Fruit fly (Drosophila melanogaster) whole organism, embryonic: ENCODE measurements around the gene Top3beta.
A peak's percentile ranks its signal among the peaks of the same experiment; 100 is the strongest.

ENCODE experiments used
- CG10321 ChIP-seq: fragments of 200-800 bp; sonication (Bioruptor generic); IDR thresholded peaks from 2 replicates; pipeline ENCODE4 v1.3.6; 2022; ENCODE audit warnings: missing biosample characterization, missing genetic modification characterization
- CG10543 ChIP-seq: fragments of 200-800 bp; sonication (Bioruptor generic); optimal IDR thresholded peaks from 3 replicates; lab custom pipeline; 2017; ENCODE audit warnings: missing biosample characterization, mild to moderate bottlenecking, missing genetic modification characterization, moderate library complexity
- CG10959 ChIP-seq: fragments of 200-800 bp; sonication (Bioruptor generic); IDR thresholded peaks from 2 replicates; pipeline ENCODE4 v1.3.6; 2022; ENCODE audit warnings: missing biosample characterization, missing genetic modification characterization
- CG11085 ChIP-seq: fragments of 200-800 bp; sonication (Bioruptor generic); IDR thresholded peaks from 2 replicates; pipeline ENCODE4 v1.3.6; 2022; ENCODE audit warnings: missing biosample characterization, missing genetic modification characterization
- CG11398 ChIP-seq: fragments of 200-800 bp; sonication (Bioruptor generic); optimal IDR thresholded peaks from 2 replicates; lab custom pipeline; 2016; ENCODE audit warnings: missing biosample characterization, missing genetic modification characterization
- CG11560 ChIP-seq: fragments of 200-800 bp; sonication (Bioruptor generic); IDR thresholded peaks from 3 replicates; pipeline ENCODE4 v1.3.6; 2022; ENCODE audit warnings: missing biosample characterization, missing genetic modification characterization
- CG12236 ChIP-seq: fragments of 200-800 bp; sonication (Bioruptor generic); optimal IDR thresholded peaks from 2 replicates; lab custom pipeline; 2016; ENCODE audit warnings: missing biosample characterization, missing genetic modification characterization
- CG15011 ChIP-seq: fragments of 200-800 bp; sonication (Bioruptor generic); optimal IDR thresholded peaks from 3 replicates; lab custom pipeline; 2018; ENCODE audit warnings: missing biosample characterization, mild to moderate bottlenecking, missing genetic modification characterization
- CG15514 ChIP-seq: fragments of 200-800 bp; sonication (Bioruptor generic); optimal IDR thresholded peaks from 3 replicates; lab custom pipeline; 2017; ENCODE audit warnings: missing biosample characterization, missing genetic modification characterization, mild to moderate bottlenecking, moderate library complexity, missing genetic modification reagents
- CG18476 ChIP-seq: fragments of 200-800 bp; sonication (Bioruptor generic); optimal IDR thresholded peaks from 2 replicates; lab custom pipeline; 2016; ENCODE audit warnings: missing biosample characterization, mild to moderate bottlenecking, missing genetic modification characterization
- CG18599 ChIP-seq: fragments of 200-800 bp; sonication (Bioruptor generic); optimal IDR thresholded peaks from 3 replicates; lab custom pipeline; 2017; ENCODE audit warnings: missing biosample characterization, missing genetic modification characterization, mild to moderate bottlenecking, moderate library complexity, missing genetic modification reagents
- CG2116 ChIP-seq: fragments of 200-800 bp; sonication (Bioruptor generic); optimal IDR thresholded peaks from 3 replicates; lab custom pipeline; 2018; ENCODE audit warnings: missing biosample characterization, mild to moderate bottlenecking, missing genetic modification characterization
- CG2678 ChIP-seq: fragments of 200-800 bp; sonication (Bioruptor generic); optimal IDR thresholded peaks from 3 replicates; lab custom pipeline; 2019; ENCODE audit warnings: missing biosample characterization, mild to moderate bottlenecking, missing genetic modification characterization, moderate library complexity
- CG5953 ChIP-seq: fragments of 200-800 bp; sonication (Bioruptor generic); IDR thresholded peaks from 2 replicates; pipeline ENCODE4 v1.3.6; 2022; ENCODE audit warnings: missing biosample characterization, missing genetic modification characterization
- CG6175 ChIP-seq: fragments of 200-800 bp; sonication (Bioruptor generic); IDR thresholded peaks from 3 replicates; pipeline ENCODE4 v1.3.6; 2022; ENCODE audit warnings: missing biosample characterization, missing genetic modification characterization
- CG6272 ChIP-seq: fragments of 200-800 bp; sonication (Bioruptor generic); IDR thresholded peaks from 2 replicates; pipeline ENCODE4 v1.3.6; 2022; ENCODE audit warnings: missing biosample characterization, missing genetic modification characterization
- CG6689 ChIP-seq: fragments of 200-800 bp; sonication (Bioruptor generic); IDR thresholded peaks from 2 replicates; pipeline ENCODE4 v1.3.6; 2022; ENCODE audit warnings: missing biosample characterization, missing genetic modification characterization
- CG7556 ChIP-seq: fragments of 200-800 bp; sonication (Bioruptor generic); optimal IDR thresholded peaks from 2 replicates; lab custom pipeline; 2017; ENCODE audit warnings: missing biosample characterization, mild to moderate bottlenecking, missing genetic modification characterization
- CG7786 ChIP-seq: fragments of 200-800 bp; sonication (Bioruptor generic); optimal IDR thresholded peaks from 2 replicates; lab custom pipeline; 2016; ENCODE audit warnings: missing biosample characterization, missing genetic modification characterization
- CG8359 ChIP-seq: fragments of 200-800 bp; sonication (Bioruptor generic); optimal IDR thresholded peaks from 2 replicates; lab custom pipeline; 2017; ENCODE audit warnings: missing biosample characterization, mild to moderate bottlenecking, missing genetic modification characterization, borderline replicate concordance
- CG8944 ChIP-seq: fragments of 200-800 bp; sonication (Bioruptor generic); optimal IDR thresholded peaks from 3 replicates; lab custom pipeline; 2016; ENCODE audit warnings: missing biosample characterization, missing genetic modification characterization
- Camta ChIP-seq: fragments of 200-800 bp; sonication (Bioruptor generic); optimal IDR thresholded peaks from 2 replicates; lab custom pipeline; 2016; ENCODE audit warnings: missing biosample characterization, missing genetic modification characterization
- D ChIP-seq, 2 experiments: fragments of 200-800 bp in 1 of 2; fragments of >200 bp in 1 of 2; sonication (Bioruptor generic) in 1 of 2; optimal IDR thresholded peaks; 2 replicates in 1 of 2; 3 replicates in 1 of 2; lab custom pipeline; 2017; ENCODE audit warnings: mild to moderate bottlenecking in 1 of 2, missing biosample characterization in 1 of 2, missing genetic modification characterization in 1 of 2, missing genetic modification reagents in 1 of 2
- Dad ChIP-seq: fragments of 200-800 bp; sonication (Bioruptor generic); optimal IDR thresholded peaks from 3 replicates; lab custom pipeline; 2016; ENCODE audit warnings: missing biosample characterization, missing genetic modification characterization
- Deaf1 ChIP-seq: fragments of 200-800 bp; optimal IDR thresholded peaks from 3 replicates; lab custom pipeline; 2019; ENCODE audit warnings: missing biosample characterization, mild to moderate bottlenecking, missing genetic modification characterization, moderate library complexity
- E2f1 ChIP-seq: fragments of 200-800 bp; sonication (Bioruptor generic); IDR thresholded peaks from 2 replicates; pipeline ENCODE4 v1.3.6; 2022; ENCODE audit warnings: missing biosample characterization, missing genetic modification characterization
- Ets65A ChIP-seq: fragments of 200-800 bp; sonication (Bioruptor generic); peaks from one replicate; lab custom pipeline; 2016; ENCODE audit warnings: missing biosample characterization, missing genetic modification characterization
- Ets97D ChIP-seq: fragments of 200-800 bp; sonication (Bioruptor generic); optimal IDR thresholded peaks from 3 replicates; lab custom pipeline; 2016; ENCODE audit warnings: missing biosample characterization, missing genetic modification characterization
- H15 ChIP-seq: fragments of 200-800 bp; sonication (Bioruptor generic); IDR thresholded peaks from 3 replicates; pipeline ENCODE4 v1.3.6; 2022; ENCODE audit warnings: missing biosample characterization, missing genetic modification characterization
- Hmx ChIP-seq: fragments of 200-800 bp; sonication (Bioruptor generic); optimal IDR thresholded peaks from 2 replicates; lab custom pipeline; 2016; ENCODE audit warnings: missing biosample characterization, missing genetic modification characterization
- Max ChIP-seq: fragments of 200-800 bp; sonication (Bioruptor generic); optimal IDR thresholded peaks from 2 replicates; lab custom pipeline; 2016; ENCODE audit warnings: missing biosample characterization, mild to moderate bottlenecking, missing genetic modification characterization
- NC2β ChIP-seq: fragments of 200-800 bp; sonication (Bioruptor generic); optimal IDR thresholded peaks from 2 replicates; lab custom pipeline; 2016; ENCODE audit warnings: missing biosample characterization, missing genetic modification characterization
- Opbp ChIP-seq: fragments of 200-800 bp; sonication (Bioruptor generic); IDR thresholded peaks from 3 replicates; pipeline ENCODE4 v1.3.6; 2022; ENCODE audit warnings: missing biosample characterization, missing genetic modification characterization; ENCODE audit not compliant: partially characterized antibody
- Xbp1 ChIP-seq: fragments of 200-800 bp; sonication (Bioruptor generic); optimal IDR thresholded peaks from 3 replicates; lab custom pipeline; 2016; ENCODE audit warnings: missing biosample characterization, mild to moderate bottlenecking, missing genetic modification characterization
- ap ChIP-seq: fragments of 200-800 bp; sonication (Bioruptor generic); IDR thresholded peaks from 2 replicates; pipeline ENCODE4 v1.3.6; 2022; ENCODE audit warnings: missing biosample characterization, missing genetic modification characterization
- bcd ChIP-seq: fragments of 200-800 bp; sonication (Bioruptor generic); optimal IDR thresholded peaks from 2 replicates; lab custom pipeline; 2017; ENCODE audit warnings: missing biosample characterization, mild to moderate bottlenecking, missing genetic modification characterization
- caup ChIP-seq: fragments of 200-800 bp; sonication (Bioruptor generic); optimal IDR thresholded peaks from 3 replicates; lab custom pipeline; 2017; ENCODE audit warnings: missing biosample characterization, mild to moderate bottlenecking, missing genetic modification characterization, moderate library complexity; ENCODE audit not compliant: severe bottlenecking
- chif ChIP-seq, 2 experiments: fragments of 200-800 bp; sonication (Bioruptor generic); optimal IDR thresholded peaks; 3 replicates each; lab custom pipeline; 2016; ENCODE audit warnings: missing biosample characterization in 2 of 2, missing genetic modification characterization in 2 of 2
- corto ChIP-seq: fragments of 200-800 bp; sonication (Bioruptor generic); optimal IDR thresholded peaks from 2 replicates; lab custom pipeline; 2016; ENCODE audit warnings: missing biosample characterization, mild to moderate bottlenecking, missing genetic modification characterization, moderate library complexity
- dm ChIP-seq: fragments of 200-800 bp; sonication (Bioruptor generic); optimal IDR thresholded peaks from 3 replicates; lab custom pipeline; 2016; ENCODE audit warnings: missing biosample characterization, missing genetic modification characterization
- ems ChIP-seq: fragments of 200-800 bp; sonication (Bioruptor generic); optimal IDR thresholded peaks from 3 replicates; lab custom pipeline; 2016; ENCODE audit warnings: missing biosample characterization, missing genetic modification characterization
- fru ChIP-seq: fragments of >200 bp; optimal IDR thresholded peaks from 2 replicates; lab custom pipeline; 2017
- hth ChIP-seq: fragments of >200 bp; optimal IDR thresholded peaks from 2 replicates; lab custom pipeline; 2017; ENCODE audit warnings: inconsistent platforms
- kay ChIP-seq: fragments of 200-800 bp; sonication (Bioruptor generic); optimal IDR thresholded peaks from 2 replicates; lab custom pipeline; 2016; ENCODE audit warnings: missing biosample characterization, missing genetic modification characterization
- knrl ChIP-seq: fragments of 200-800 bp; sonication (Bioruptor generic); IDR thresholded peaks from 3 replicates; pipeline ENCODE4 v1.3.6; 2022; ENCODE audit warnings: missing biosample characterization, missing genetic modification characterization; ENCODE audit not compliant: partially characterized antibody
- pum ChIP-seq: fragments of 200-800 bp; sonication (Bioruptor generic); optimal IDR thresholded peaks from 2 replicates; lab custom pipeline; 2016; ENCODE audit warnings: missing biosample characterization, missing genetic modification characterization
- ranshi ChIP-seq: fragments of 200-800 bp; sonication (Bioruptor generic); IDR thresholded peaks from 2 replicates; pipeline ENCODE4 v1.3.6; 2022; ENCODE audit warnings: missing biosample characterization, missing genetic modification characterization
- rib ChIP-seq: fragments of 200-800 bp; sonication (Bioruptor generic); IDR thresholded peaks from 2 replicates; pipeline ENCODE4 v1.3.6; 2022; ENCODE audit warnings: missing biosample characterization, missing genetic modification characterization
- tgo ChIP-seq: fragments of 200-800 bp; sonication (Bioruptor generic); IDR thresholded peaks from 3 replicates; pipeline ENCODE4 v1.3.6; 2022; ENCODE audit warnings: missing biosample characterization, missing genetic modification characterization
- tup ChIP-seq: fragments of 200-800 bp; sonication (Bioruptor generic); optimal IDR thresholded peaks from 2 replicates; lab custom pipeline; 2016; ENCODE audit warnings: missing biosample characterization, mild to moderate bottlenecking, missing genetic modification characterization, moderate library complexity
- tx ChIP-seq: fragments of 200-800 bp; sonication (Bioruptor generic); optimal IDR thresholded peaks from 2 replicates; lab custom pipeline; 2016; ENCODE audit warnings: missing biosample characterization, missing genetic modification characterization

The Top3beta gene

dm6 chrX:6316858-6317474, 29.2 kb upstream of the Top3beta start (continued):
- TF ChIP-seq CG2678 (peak; percentile 81), CG10543 (peak; percentile 66), CG8944 (peak; percentile 36), CG15514 (GFP tag; lab: Kevin White, UChicago) (peak; percentile 55), D (optimal IDR thresholded peaks at IDR 0.05; lab: Kevin White, UChicago) (no peak), D (GFP tag; optimal IDR thresholded peaks at IDR 0.05; lab: Kevin White, UChicago) (peak; percentile 34), tx (GFP tag; lab: Kevin White, UChicago) (no peak), dm (no peak), kay (GFP tag; lab: Kevin White, UChicago) (no peak), CG11085 (GFP tag; lab: Robert Waterston, UW) (peak; percentile 50; the same call in 1 of the 2 replicates), rib (GFP tag; lab: Robert Waterston, UW) (no peak), H15 (GFP tag; lab: Robert Waterston, UW) (peak; percentile 61; the same call in 2 of the 3 replicates), CG11398 (GFP tag; lab: Kevin White, UChicago) (no peak), CG7556 (GFP tag; lab: Kevin White, UChicago) (peak; percentile 85), CG18599 (GFP tag; lab: Kevin White, UChicago) (peak; percentile 90), Camta (no peak), ap (GFP tag; lab: Robert Waterston, UW) (peak; percentile 51), CG15011 (GFP tag; lab: Kevin White, UChicago) (peak; percentile 50), CG11560 (tag; lab: Robert Waterston, UW) (0 out of 3 replicates have a peak, but pooled peaks have one; percentile 31), tup (GFP tag; lab: Kevin White, UChicago) (no peak), fru (lab: Kevin White, UChicago) (no peak), CG7786 (peak; percentile 35), ranshi (peak; percentile 70), Ets97D (GFP tag; lab: Kevin White, UChicago) (no peak), CG5953 (no peak), hth (lab: Kevin White, UChicago) (no peak), Xbp1 (peak; percentile 38), E2f1 (peak; percentile 58), caup (GFP tag; lab: Kevin White, UChicago) (peak; percentile 75), Ets65A (peak; percentile 43), tgo (GFP tag; lab: Robert Waterston, UW) (peak; percentile 65), Max (peak; percentile 35), Hmx (GFP tag; lab: Kevin White, UChicago) (no peak), Deaf1 (tag; lab: Kevin White, UChicago) (peak; percentile 28), CG10321 (GFP tag; lab: Robert Waterston, UW) (no peak), ems (GFP tag; lab: Kevin White, UChicago) (no peak), CG12236 (GFP tag; lab: Kevin White, UChicago) (no peak), knrl (no peak), CG10959 (GFP tag; lab: Robert Waterston, UW) (no peak), CG18476 (GFP tag; lab: Kevin White, UChicago) (peak; percentile 35), CG6175 (GFP tag; lab: Robert Waterston, UW) (peak; percentile 44; the same call in 1 of the 3 replicates), chif (GFP tag; optimal IDR thresholded peaks at IDR 0.05; lab: Kevin White, UChicago) (peak in 1 of 2 experiments; percentile 33), CG6272 (GFP tag; lab: Robert Waterston, UW) (no peak), CG8359 (GFP tag; lab: Kevin White, UChicago) (no peak), CG2116 (GFP tag; lab: Kevin White, UChicago) (no peak), Dad (GFP tag; lab: Kevin White, UChicago) (no peak), bcd (GFP tag; lab: Kevin White, UChicago) (peak; percentile 46), NC2β (GFP tag; lab: Kevin White, UChicago) (no peak), pum (no peak), corto (GFP tag; lab: Kevin White, UChicago) (no peak), CG6689 (GFP tag; lab: Robert Waterston, UW) (peak; percentile 59), Opbp (GFP tag; lab: Robert Waterston, UW) (no peak)
